Worm (Caenorhabditis elegans): Measurements from ENCODE around the gene ghi-1.
"Not testable (repeated sequence)": the region's sequence is repeated elsewhere in the genome, so short reads cannot be mapped to it uniquely, and the experiment has no call there.

ghi-1 gene

ce11 chrII:11688011-11688410 is 41.5 kb downstream of the ghi-1 start:
- no peak for TF ChIP-seq him-1 (tag; optimal IDR thresholded peaks at IDR 0.05)
- no peak for TF ChIP-seq dao-5 (tag; optimal IDR thresholded peaks at IDR 0.05)
- no peak for TF ChIP-seq W03F9.2 (tag; optimal IDR thresholded peaks at IDR 0.05)

- TF ChIP-seq W03F9.2 (tag; optimal IDR thresholded peaks at IDR 0.05) (no peak), him-1 (tag; optimal IDR thresholded peaks at IDR 0.05) (no peak)
Measured at ce11 chrII:11688643-11689042, 42.1 kb downstream of the ghi-1 start, which contains the start of gene kel-1. TSS of gene kel-1 (plus strand) at chrII:11688943.

ce11 chrII:11689941-11690340 is 43.4 kb downstream of the ghi-1 start:
- TF ChIP-seq him-1 (tag; optimal IDR thresholded peaks at IDR 0.05) (no peak), dao-5 (tag; optimal IDR thresholded peaks at IDR 0.05) (no peak), W03F9.2 (tag; optimal IDR thresholded peaks at IDR 0.05) (no peak)

- no peak for TF ChIP-seq dao-5 (tag; optimal IDR thresholded peaks at IDR 0.05)
- no peak for TF ChIP-seq him-1 (tag; optimal IDR thresholded peaks at IDR 0.05)
- no peak for TF ChIP-seq W03F9.2 (tag; optimal IDR thresholded peaks at IDR 0.05)
Measured at ce11 chrII:11690868-11691267, 44.3 kb downstream of the ghi-1 start.

ce11 chrII:11694432-11694831 is 47.9 kb downstream of the ghi-1 start:
- TF ChIP-seq W03F9.2 (tag; optimal IDR thresholded peaks at IDR 0.05) (no peak), him-1 (tag; optimal IDR thresholded peaks at IDR 0.05) (no peak), dao-5 (tag; optimal IDR thresholded peaks at IDR 0.05) (no peak)

- not testable (repeated sequence) for TF ChIP-seq W03F9.2, him-1, dao-5 (tag; optimal IDR thresholded peaks at IDR 0.05)
Measured at ce11 chrII:11695161-11695944, 48.8 kb downstream of the ghi-1 start, which contains the start of gene tars-1. TSS of gene tars-1 (minus strand) at chrII:11695657.

- TF ChIP-seq him-1 (tag; optimal IDR thresholded peaks at IDR 0.05) (no peak), dao-5 (tag; optimal IDR thresholded peaks at IDR 0.05) (no peak), W03F9.2 (tag; optimal IDR thresholded peaks at IDR 0.05) (no peak)
Measured at ce11 chrII:11695945-11696270, 49.4 kb downstream of the ghi-1 start, which contains the start of gene xpf-1. TSS of gene xpf-1 (plus strand) at chrII:11696171.

All from whole organism, L4/young adult.